Worm (Caenorhabditis elegans) whole organism, L1 larva: ENCODE data around the gene D1046.4.

Experiments
- C04F5.9 ChIP-seq: sonication (generic microtip); optimal IDR thresholded peaks from 2 replicates; lab custom pipeline; 2016; ENCODE audit warnings: missing genetic modification characterization, missing compliant biosample characterization
- C16A3.4 ChIP-seq: fragments of 150-350 bp; optimal IDR thresholded peaks from 2 replicates; lab custom pipeline; 2014; ENCODE audit warnings: missing biosample characterization, missing genetic modification characterization
- C34B4.2 ChIP-seq: sonication (generic microtip); optimal IDR thresholded peaks from 2 replicates; lab custom pipeline; 2017; ENCODE audit warnings: mild to moderate bottlenecking, missing genetic modification characterization, missing compliant biosample characterization
- F16B12.6 ChIP-seq: fragments of 150-350 bp; optimal IDR thresholded peaks from 2 replicates; lab custom pipeline; 2014; ENCODE audit warnings: missing biosample characterization, missing genetic modification characterization
- alr-1 ChIP-seq: fragments of 200-800 bp; sonication (Bioruptor generic); optimal IDR thresholded peaks from 2 replicates; lab custom pipeline; 2018; ENCODE audit warnings: borderline replicate concordance, mild to moderate bottlenecking, missing genetic modification characterization, missing compliant biosample characterization
- ama-1 ChIP-seq: fragments of 150-350 bp; optimal IDR thresholded peaks from 2 replicates; lab custom pipeline; 2014
- blmp-1 ChIP-seq: fragments of 150-350 bp; optimal IDR thresholded peaks from 2 replicates; lab custom pipeline; 2014; ENCODE audit warnings: missing biosample characterization, missing genetic modification characterization
- ceh-63 ChIP-seq: fragments of 200-800 bp; sonication (Bioruptor generic); optimal IDR thresholded peaks from 2 replicates; lab custom pipeline; 2018; ENCODE audit warnings: mild to moderate bottlenecking, missing genetic modification characterization, missing compliant biosample characterization
- ceh-8 ChIP-seq: fragments of 200-800 bp; sonication (Bioruptor generic); optimal IDR thresholded peaks from 2 replicates; lab custom pipeline; 2018; ENCODE audit warnings: mild to moderate bottlenecking, missing genetic modification characterization, moderate library complexity, missing compliant biosample characterization
- ceh-88 ChIP-seq: fragments of 200-800 bp; sonication (Bioruptor generic); IDR thresholded peaks from 2 replicates; pipeline ENCODE4 v1.3.6; 2022; ENCODE audit warnings: missing genetic modification characterization, missing compliant biosample characterization
- ces-1 ChIP-seq: fragments of 150-350 bp; optimal IDR thresholded peaks from 2 replicates; lab custom pipeline; 2014; ENCODE audit warnings: missing biosample characterization, missing genetic modification reagents, missing genetic modification characterization
- dsc-1 ChIP-seq: sonication (generic microtip); optimal IDR thresholded peaks from 2 replicates; lab custom pipeline; 2016; ENCODE audit warnings: mild to moderate bottlenecking, missing genetic modification characterization, missing compliant biosample characterization
- efl-1 ChIP-seq, 4 experiments: fragments of 150-350 bp; optimal IDR thresholded peaks in 3 of 4; peaks in 1 of 4; 1 replicate in 1 of 4; 2 replicates in 3 of 4; lab custom pipeline; 2014; ENCODE audit warnings: missing biosample characterization in 2 of 4, missing genetic modification characterization in 2 of 4, missing genetic modification reagents in 2 of 4
- egl-13 ChIP-seq: sonication (generic microtip); optimal IDR thresholded peaks from 2 replicates; lab custom pipeline; 2016; ENCODE audit warnings: missing genotype, missing genetic modification reagents, missing genetic modification characterization, missing compliant biosample characterization
- ets-5 ChIP-seq: fragments of 200-800 bp; sonication (Bioruptor generic); IDR thresholded peaks from 2 replicates; pipeline ENCODE4 v1.3.6; 2022; ENCODE audit warnings: missing genetic modification characterization, missing compliant biosample characterization
- fkh-10 ChIP-seq: sonication (generic microtip); optimal IDR thresholded peaks from 2 replicates; lab custom pipeline; 2017; ENCODE audit warnings: missing biosample characterization, missing genetic modification reagents, missing genetic modification characterization
- fkh-4 ChIP-seq: sonication (generic microtip); optimal IDR thresholded peaks from 2 replicates; lab custom pipeline; 2016; ENCODE audit warnings: missing compliant biosample characterization, missing genetic modification characterization, borderline replicate concordance
- fos-1 ChIP-seq: fragments of 150-350 bp; optimal IDR thresholded peaks from 2 replicates; lab custom pipeline; 2014; ENCODE audit warnings: missing biosample characterization, missing genetic modification characterization
- hlh-4 ChIP-seq: sonication (generic microtip); optimal IDR thresholded peaks from 2 replicates; lab custom pipeline; 2016; ENCODE audit warnings: mild to moderate bottlenecking, missing genetic modification characterization, missing compliant biosample characterization
- irx-1 ChIP-seq: sonication (generic microtip); optimal IDR thresholded peaks from 2 replicates; lab custom pipeline; 2016; ENCODE audit warnings: missing genetic modification characterization, missing compliant biosample characterization
- isw-1 ChIP-seq: fragments of 200-800 bp; sonication (Bioruptor generic); IDR thresholded peaks from 2 replicates; pipeline ENCODE4 v1.3.6; 2022; ENCODE audit warnings: missing genetic modification characterization, missing compliant biosample characterization
- jun-1 ChIP-seq: fragments of 150-350 bp; optimal IDR thresholded peaks from 2 replicates; lab custom pipeline; 2014; ENCODE audit warnings: missing biosample characterization, missing genetic modification reagents, missing genetic modification characterization
- lin-13 ChIP-seq: fragments of 150-350 bp; optimal IDR thresholded peaks from 2 replicates; lab custom pipeline; 2014; ENCODE audit warnings: missing biosample characterization, missing genetic modification reagents, missing genetic modification characterization
- lin-14 ChIP-seq: fragments of 200-800 bp; sonication (Bioruptor generic); optimal IDR thresholded peaks from 2 replicates; lab custom pipeline; 2018; ENCODE audit warnings: mild to moderate bottlenecking, missing genetic modification characterization, moderate library complexity, missing compliant biosample characterization
- lin-15B ChIP-seq: fragments of 150-350 bp; sonication (generic microtip); optimal IDR thresholded peaks from 3 replicates; lab custom pipeline; 2014; ENCODE audit warnings: missing biosample characterization, missing genetic modification characterization
- lin-35 ChIP-seq, 2 experiments: fragments of 150-350 bp; optimal IDR thresholded peaks; 2 replicates each; lab custom pipeline; 2014; ENCODE audit warnings: missing biosample characterization in 2 of 2, missing genetic modification characterization in 2 of 2, missing genetic modification reagents in 2 of 2
- lir-3 ChIP-seq: sonication (generic microtip); optimal IDR thresholded peaks from 2 replicates; lab custom pipeline; 2016; ENCODE audit warnings: mild to moderate bottlenecking, missing genetic modification characterization, moderate library complexity, missing compliant biosample characterization; ENCODE audit not compliant: poor library complexity
- mdl-1 ChIP-seq, 2 experiments: fragments of 150-350 bp; optimal IDR thresholded peaks; 2 replicates each; lab custom pipeline; 2014 to 2017; ENCODE audit warnings: missing biosample characterization in 2 of 2, missing genetic modification characterization in 2 of 2, inconsistent platforms in 1 of 2
- mef-2 ChIP-seq: fragments of 150-350 bp; optimal IDR thresholded peaks from 2 replicates; lab custom pipeline; 2014; ENCODE audit warnings: missing biosample characterization, missing genetic modification characterization
- nhr-11 ChIP-seq: fragments of 150-350 bp; optimal IDR thresholded peaks from 2 replicates; lab custom pipeline; 2014; ENCODE audit warnings: missing biosample characterization, missing genetic modification characterization
- nhr-12 ChIP-seq: sonication (generic microtip); optimal IDR thresholded peaks from 2 replicates; lab custom pipeline; 2017; ENCODE audit warnings: missing biosample characterization, missing genetic modification characterization
- nhr-19 ChIP-seq: fragments of 200-800 bp; sonication (Bioruptor generic); conservative IDR thresholded peaks from 2 replicates; pipeline ENCODE4 v1.3.6; 2022; ENCODE audit warnings: missing genetic modification characterization, missing compliant biosample characterization
- nhr-237 ChIP-seq: fragments of 150-350 bp; optimal IDR thresholded peaks from 2 replicates; lab custom pipeline; 2014; ENCODE audit warnings: missing biosample characterization, missing genetic modification characterization
- nhr-28 ChIP-seq: fragments of 150-350 bp; optimal IDR thresholded peaks from 2 replicates; lab custom pipeline; 2014; ENCODE audit warnings: missing biosample characterization, missing genetic modification characterization
- nhr-71 ChIP-seq: sonication (generic microtip); optimal IDR thresholded peaks from 2 replicates; lab custom pipeline; 2016; ENCODE audit warnings: mild to moderate bottlenecking, missing genetic modification characterization, moderate library complexity, missing compliant biosample characterization
- nhr-76 ChIP-seq: sonication (generic microtip); optimal IDR thresholded peaks from 2 replicates; lab custom pipeline; 2017; ENCODE audit warnings: missing biosample characterization, missing genetic modification characterization
- nhr-77 ChIP-seq: fragments of 150-350 bp; optimal IDR thresholded peaks from 2 replicates; lab custom pipeline; 2014; ENCODE audit warnings: missing biosample characterization, missing genetic modification characterization
- nhr-84 ChIP-seq: sonication (generic microtip); optimal IDR thresholded peaks from 2 replicates; lab custom pipeline; 2017; ENCODE audit warnings: missing biosample characterization, missing genetic modification characterization
- nhr-90 ChIP-seq: sonication (generic microtip); optimal IDR thresholded peaks from 2 replicates; lab custom pipeline; 2016; ENCODE audit warnings: mild to moderate bottlenecking, missing genetic modification characterization, missing compliant biosample characterization; ENCODE audit not compliant: poor library complexity
- pax-3 ChIP-seq: fragments of 200-800 bp; sonication (Bioruptor generic); optimal IDR thresholded peaks from 2 replicates; lab custom pipeline; 2018; ENCODE audit warnings: mild to moderate bottlenecking, missing genetic modification characterization, moderate library complexity, missing compliant biosample characterization
- rnt-1 ChIP-seq: sonication (generic microtip); optimal IDR thresholded peaks from 2 replicates; lab custom pipeline; 2016; ENCODE audit warnings: mild to moderate bottlenecking, missing genetic modification characterization, moderate library complexity, missing compliant biosample characterization
- snpc-4 ChIP-seq: fragments of 150-350 bp; optimal IDR thresholded peaks from 2 replicates; lab custom pipeline; 2014; ENCODE audit warnings: missing biosample characterization, missing genetic modification characterization
- snu-23 ChIP-seq: sonication (generic microtip); optimal IDR thresholded peaks from 2 replicates; lab custom pipeline; 2016; ENCODE audit warnings: missing genetic modification characterization, missing compliant biosample characterization
- sptf-1 ChIP-seq: fragments of 150-350 bp; optimal IDR thresholded peaks from 2 replicates; lab custom pipeline; 2014; ENCODE audit warnings: missing biosample characterization, missing genetic modification characterization
- sup-37 ChIP-seq: fragments of 200-800 bp; sonication (Bioruptor generic); optimal IDR thresholded peaks from 2 replicates; lab custom pipeline; 2018; ENCODE audit warnings: mild to moderate bottlenecking, missing genetic modification characterization, missing compliant biosample characterization
- swsn-7 ChIP-seq: sonication (generic microtip); optimal IDR thresholded peaks from 2 replicates; lab custom pipeline; 2016; ENCODE audit warnings: missing genetic modification characterization, missing compliant biosample characterization
- tbx-2 ChIP-seq: sonication (generic microtip); optimal IDR thresholded peaks from 2 replicates; lab custom pipeline; 2016; ENCODE audit warnings: missing genetic modification characterization, missing compliant biosample characterization
- tlp-1 ChIP-seq: fragments of 150-350 bp; optimal IDR thresholded peaks from 2 replicates; lab custom pipeline; 2014; ENCODE audit warnings: missing biosample characterization, missing genetic modification characterization
- unc-130 ChIP-seq: fragments of 150-350 bp; optimal IDR thresholded peaks from 2 replicates; lab custom pipeline; 2017; ENCODE audit warnings: missing biosample characterization, missing genetic modification characterization, inconsistent platforms
- unc-62 ChIP-seq: fragments of 150-350 bp; optimal IDR thresholded peaks from 2 replicates; lab custom pipeline; 2014; ENCODE audit warnings: missing biosample characterization, missing genetic modification reagents, missing genetic modification characterization
- vab-15 ChIP-seq: sonication (generic microtip); optimal IDR thresholded peaks from 2 replicates; lab custom pipeline; 2017; ENCODE audit warnings: missing genotype, mild to moderate bottlenecking, missing genetic modification characterization, missing compliant biosample characterization
- xbp-1 ChIP-seq: sonication (generic microtip); optimal IDR thresholded peaks from 2 replicates; lab custom pipeline; 2016; ENCODE audit warnings: missing genetic modification characterization, missing compliant biosample characterization
- ztf-11 ChIP-seq, 2 experiments: sonication (generic microtip); optimal IDR thresholded peaks; 2 replicates each; lab custom pipeline; 2016 to 2017; ENCODE audit warnings: missing genetic modification characterization in 2 of 2, missing biosample characterization in 1 of 2, missing compliant biosample characterization in 1 of 2
- ztf-4 ChIP-seq: fragments of 150-350 bp; optimal IDR thresholded peaks from 2 replicates; lab custom pipeline; 2014; ENCODE audit warnings: missing biosample characterization, missing genetic modification characterization

D1046.4 gene

DNA sequence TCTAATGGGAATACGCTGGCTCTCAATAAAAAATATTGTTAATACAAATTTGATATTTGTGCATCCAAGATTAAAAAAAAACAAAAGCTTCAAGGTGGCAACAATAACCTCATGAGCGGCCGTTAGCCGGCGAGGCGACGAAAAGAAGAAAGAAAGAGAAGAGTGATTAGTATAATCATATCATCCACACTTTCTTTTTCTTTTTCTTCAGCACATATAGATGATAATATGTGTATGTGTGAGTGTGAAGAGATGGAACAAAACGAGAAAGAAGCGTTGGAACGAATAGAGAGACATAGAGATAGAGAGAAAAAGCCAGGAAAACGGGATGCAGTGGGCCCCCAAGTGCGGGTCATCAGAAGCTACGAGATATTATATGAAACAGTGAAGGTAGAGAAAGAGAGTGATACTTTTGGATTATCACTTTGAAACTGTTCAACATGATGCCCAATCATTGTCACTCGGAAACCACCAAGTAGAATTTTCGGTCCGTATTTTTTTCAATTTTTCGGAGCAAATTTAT lies 13.3 kb upstream of the D1046.4 start (continued):
- no peak for TF ChIP-seq snpc-4
- TF ChIP-seq ceh-88 (GFP tag; lab: Robert Waterston, UW): no peak
- no peak for TF ChIP-seq nhr-77 (tag; lab: Kevin White, UChicago)
- TF ChIP-seq nhr-90 (tag; lab: Kevin White, UChicago): no peak
- TF ChIP-seq nhr-71 (tag; lab: Kevin White, UChicago): peak; percentile 43
- no peak for TF ChIP-seq ceh-8
- TF ChIP-seq sptf-1: no peak
- TF ChIP-seq nhr-84 (tag; lab: Kevin White, UChicago): no peak
- TF ChIP-seq fos-1 (tag; lab: Kevin White, UChicago): no peak
- no peak for TF ChIP-seq lin-35 (GFP tag; optimal IDR thresholded peaks at IDR 0.05; lab: Kevin White, UChicago)
- TF ChIP-seq C16A3.4: no peak
- no peak for TF ChIP-seq nhr-76
- no peak for TF ChIP-seq ets-5
- TF ChIP-seq snu-23 (GFP tag; lab: Kevin White, UChicago): peak; percentile 31
- no peak for TF ChIP-seq tlp-1 (tag; lab: Kevin White, UChicago)
- no peak for TF ChIP-seq ceh-63 (GFP tag; lab: Kevin White, UChicago)
- no peak for TF ChIP-seq nhr-12 (tag; lab: Kevin White, UChicago)
- no peak for TF ChIP-seq unc-62 (GFP tag; lab: Kevin White, UChicago)
- no peak for TF ChIP-seq unc-130
- TF ChIP-seq efl-1 (optimal IDR thresholded peaks at IDR 0.05; lab: Kevin White, UChicago): peak; percentile 13
- TF ChIP-seq efl-1 (GFP tag; optimal IDR thresholded peaks at IDR 0.05 in 1 of 2; lab: Kevin White, UChicago): peak in 1 of 2 experiments; percentile 56
- no peak for TF ChIP-seq xbp-1 (tag; lab: Kevin White, UChicago)
- no peak for TF ChIP-seq pax-3 (tag; lab: Kevin White, UChicago)
- peak; percentile 52 for TF ChIP-seq rnt-1 (tag; lab: Kevin White, UChicago)
- no peak for TF ChIP-seq alr-1 (tag; lab: Kevin White, UChicago)
- no peak for TF ChIP-seq dsc-1
- TF ChIP-seq nhr-11: no peak
- no peak for TF ChIP-seq mef-2
- no peak for TF ChIP-seq F16B12.6 (tag; lab: Kevin White, UChicago)
- TF ChIP-seq C04F5.9 (tag; lab: Kevin White, UChicago): no peak
- no peak for TF ChIP-seq tbx-2
- TF ChIP-seq nhr-28 (tag; lab: Kevin White, UChicago): no peak
- no peak for TF ChIP-seq fkh-10 (GFP tag; lab: Kevin White, UChicago)
- TF ChIP-seq ama-1 (lab: Kevin White, UChicago): no peak
- no peak for TF ChIP-seq mdl-1 (tag; optimal IDR thresholded peaks at IDR 0.05; lab: Kevin White, UChicago)
- TF ChIP-seq sup-37 (GFP tag; lab: Kevin White, UChicago): no peak
- TF ChIP-seq nhr-19: 0 out of 2 replicates have a peak, but pooled peaks have one; percentile 26
- peak; percentile 66 for TF ChIP-seq lin-14 (GFP tag; lab: Kevin White, UChicago)
- no peak for TF ChIP-seq isw-1 (GFP tag; lab: Robert Waterston, UW)
- TF ChIP-seq fkh-4 (tag; lab: Kevin White, UChicago): no peak
- TF ChIP-seq jun-1 (tag; lab: Kevin White, UChicago): no peak
- no peak for TF ChIP-seq C34B4.2
- TF ChIP-seq ces-1: no peak
- peak; percentile 2 for TF ChIP-seq swsn-7 (tag; lab: Kevin White, UChicago)
- TF ChIP-seq ztf-11 (tag; optimal IDR thresholded peaks at IDR 0.05; lab: Kevin White, UChicago): no peak
- no peak for TF ChIP-seq lin-15B
- TF ChIP-seq irx-1 (tag; lab: Kevin White, UChicago): no peak
- TF ChIP-seq vab-15 (tag; lab: Kevin White, UChicago): no peak
- no peak for TF ChIP-seq nhr-237 (tag; lab: Kevin White, UChicago)
- TF ChIP-seq lin-13: no peak
- TF ChIP-seq blmp-1 (tag; lab: Kevin White, UChicago): peak; percentile 79
- TF ChIP-seq hlh-4 (tag; lab: Kevin White, UChicago): no peak
- no peak for TF ChIP-seq egl-13
- no peak for TF ChIP-seq ztf-4
- no peak for TF ChIP-seq lir-3 (tag; lab: Kevin White, UChicago)
